Fruit fly (Drosophila melanogaster): ENCODE data around the gene CG13933.
A peak's percentile ranks its signal among the peaks of the same experiment; 100 is the strongest.

Gene CG13933

DNA sequence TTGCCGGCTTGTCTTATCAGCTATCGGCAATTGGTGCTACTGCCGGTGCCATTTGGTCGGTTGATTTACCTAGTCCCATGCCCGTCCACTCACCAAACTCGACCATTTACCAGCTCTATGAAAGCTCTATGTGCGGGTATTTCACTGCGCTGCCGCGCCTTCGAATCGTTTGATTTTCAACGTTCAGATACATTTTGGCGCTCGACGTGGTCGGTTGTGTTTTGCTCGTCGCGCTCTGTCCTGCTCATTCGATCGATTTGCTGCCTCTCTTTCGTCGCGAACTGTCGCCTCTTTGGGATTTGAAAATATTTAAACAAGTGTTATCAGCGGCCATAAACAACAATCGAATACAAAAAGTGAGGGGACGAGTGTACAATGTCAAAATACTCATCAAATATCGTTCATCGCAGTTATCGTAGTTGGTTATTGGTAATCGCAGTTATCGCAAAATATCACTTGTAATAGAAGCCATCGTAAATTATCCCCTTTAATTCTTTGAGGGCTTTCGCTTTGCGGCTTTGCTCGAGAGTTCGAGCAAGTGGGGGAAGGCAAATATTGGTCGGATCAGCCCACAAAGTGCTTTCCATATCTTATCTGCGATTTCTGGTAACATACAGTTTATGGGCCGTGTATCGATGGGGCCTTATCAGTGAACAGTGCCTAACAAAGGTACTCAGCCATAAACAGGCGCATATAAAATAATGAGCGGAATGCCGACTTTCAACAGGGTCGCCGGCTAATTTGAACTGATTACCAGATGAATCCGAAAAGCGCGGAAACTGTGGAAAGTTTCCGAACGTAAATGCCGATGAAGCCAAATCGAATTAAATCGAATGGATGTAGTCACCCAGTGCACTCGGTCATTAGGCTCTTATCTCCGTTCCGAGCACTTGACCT is 33.0 kb downstream of the CG13933 start (continued):
- TF ChIP-seq slou (GFP tag; optimal IDR thresholded peaks at IDR 0.05) = no peak
- TF ChIP-seq Max (GFP tag; optimal IDR thresholded peaks at IDR 0.05) = no peak
- no peak for TF ChIP-seq klu (GFP tag; IDR thresholded peaks at IDR 0.05)
- TF ChIP-seq CG2678 (tag; optimal IDR thresholded peaks at IDR 0.05) = peak; percentile 30
- no peak for TF ChIP-seq CG16813 (GFP tag; IDR thresholded peaks at IDR 0.05; ENCODE audit: partially characterized antibody)
- no peak for TF ChIP-seq kay (GFP tag; optimal IDR thresholded peaks at IDR 0.05)
- TF ChIP-seq CG12219 (GFP tag; optimal IDR thresholded peaks at IDR 0.05) = no peak
- TF ChIP-seq Dad (GFP tag; optimal IDR thresholded peaks at IDR 0.05) = no peak
- TF ChIP-seq CG4730 (GFP tag; IDR thresholded peaks at IDR 0.05) = no peak
- no peak for TF ChIP-seq yki (optimal IDR thresholded peaks at IDR 0.05)
- TF ChIP-seq dan (GFP tag; IDR thresholded peaks at IDR 0.05) = no peak
- TF ChIP-seq Mad (GFP tag; optimal IDR thresholded peaks at IDR 0.05) = no peak
- peak; percentile 59 for TF ChIP-seq row (GFP tag; IDR thresholded peaks at IDR 0.05)
- 0 out of 2 replicates have a peak, but pooled peaks have one; percentile 22 for TF ChIP-seq sna (GFP tag; IDR thresholded peaks at IDR 0.05; ENCODE audit: partially characterized antibody)
- no peak for TF ChIP-seq Ets97D (GFP tag; optimal IDR thresholded peaks at IDR 0.05)
- TF ChIP-seq HLH4C (GFP tag; IDR thresholded peaks at IDR 0.05; ENCODE audit: partially characterized antibody) = peak; percentile 50; the same call in 1 of the 3 replicates
- no peak for TF ChIP-seq dpn (GFP tag; optimal IDR thresholded peaks at IDR 0.05)
- TF ChIP-seq repo (GFP tag; optimal IDR thresholded peaks at IDR 0.05) = no peak
- no peak for TF ChIP-seq CG3995 (GFP tag; optimal IDR thresholded peaks at IDR 0.05)
- peak; percentile 9 for TF ChIP-seq BtbVII (GFP tag; optimal IDR thresholded peaks at IDR 0.05)
- no peak for TF ChIP-seq tin (GFP tag; optimal IDR thresholded peaks at IDR 0.05)
- TF ChIP-seq CG12071 (GFP tag; optimal IDR thresholded peaks at IDR 0.05) = no peak
- no peak; the same call in 1 of the 2 replicates for TF ChIP-seq nerfin-2 (GFP tag; IDR thresholded peaks at IDR 0.05; ENCODE audit: partially characterized antibody)
- TF ChIP-seq pzg (GFP tag; optimal IDR thresholded peaks at IDR 0.05) = no peak
- TF ChIP-seq Ravus (GFP tag; IDR thresholded peaks at IDR 0.05) = no peak
- TF ChIP-seq sim (GFP tag; IDR thresholded peaks at IDR 0.05) = no peak
- no peak for TF ChIP-seq CG15479 (GFP tag; optimal IDR thresholded peaks at IDR 0.05)
- peak; percentile 30 for TF ChIP-seq sd (tag; optimal IDR thresholded peaks at IDR 0.05)
- TF ChIP-seq nmo (GFP tag; optimal IDR thresholded peaks at IDR 0.05) = no peak
- no peak; the same call in 1 of the 2 replicates for TF ChIP-seq CG13287 (GFP tag; IDR thresholded peaks at IDR 0.05; ENCODE audit: partially characterized antibody)
- TF ChIP-seq lab (GFP tag; optimal IDR thresholded peaks at IDR 0.05) = peak; percentile 40
- TF ChIP-seq sob (GFP tag; IDR thresholded peaks at IDR 0.05) = no peak
- TF ChIP-seq oc (tag; optimal IDR thresholded peaks at IDR 0.05) = no peak
- no peak for TF ChIP-seq CG18262 (tag; optimal IDR thresholded peaks at IDR 0.05)
- TF ChIP-seq hbn (GFP tag; IDR thresholded peaks at IDR 0.05; ENCODE audit: partially characterized antibody) = no peak
- TF ChIP-seq cas (GFP tag; IDR thresholded peaks at IDR 0.05) = no peak
- TF ChIP-seq CG13296 (GFP tag; optimal IDR thresholded peaks at IDR 0.05) = peak; percentile 60
- peak; percentile 51 for TF ChIP-seq Deaf1 (tag; optimal IDR thresholded peaks at IDR 0.05)
- no peak for TF ChIP-seq Doc2 (GFP tag; IDR thresholded peaks at IDR 0.05)
- TF ChIP-seq PHDP (tag; optimal IDR thresholded peaks at IDR 0.05) = no peak
- no peak for TF ChIP-seq CG13624 (GFP tag; optimal IDR thresholded peaks at IDR 0.05)
- peak; percentile 17 for TF ChIP-seq wek (GFP tag; optimal IDR thresholded peaks at IDR 0.05)
- TF ChIP-seq CG2116 (GFP tag; optimal IDR thresholded peaks at IDR 0.05) = peak; percentile 16
- TF ChIP-seq YL-1 (GFP tag; optimal IDR thresholded peaks at IDR 0.05) = no peak
- TF ChIP-seq B-H1 (GFP tag; IDR thresholded peaks at IDR 0.05) = no peak
- no peak for TF ChIP-seq psq (GFP tag; optimal IDR thresholded peaks at IDR 0.05)
- no peak for TF ChIP-seq CG7963 (GFP tag; IDR thresholded peaks at IDR 0.05; ENCODE audit: partially characterized antibody)
- TF ChIP-seq gfzf (GFP tag; optimal IDR thresholded peaks at IDR 0.05) = no peak
- TF ChIP-seq amos (GFP tag; IDR thresholded peaks at IDR 0.05; ENCODE audit: partially characterized antibody) = peak; percentile 36; the same call in 1 of the 2 replicates
